Fruit fly (Drosophila melanogaster) whole organism, pupa: ENCODE data around the gene RhoU.
A peak's percentile ranks its signal among the peaks of the same experiment; 100 is the strongest.

Source experiments
- CG10348 ChIP-seq: fragments of 200-800 bp; sonication (Bioruptor generic); IDR thresholded peaks from 2 replicates; pipeline ENCODE4 v1.3.6; 2022; ENCODE audit warnings: missing biosample characterization, missing genetic modification characterization
- CG12605 ChIP-seq: fragments of 200-800 bp; sonication (Bioruptor generic); IDR thresholded peaks from 2 replicates; pipeline ENCODE4 v1.3.6; 2022; ENCODE audit warnings: missing biosample characterization, missing genetic modification characterization
- CG13204 ChIP-seq: fragments of 200-800 bp; sonication (Bioruptor generic); optimal IDR thresholded peaks from 2 replicates; lab custom pipeline; 2018; ENCODE audit warnings: missing biosample characterization, mild to moderate bottlenecking, missing genetic modification characterization, moderate library complexity
- CG14655 ChIP-seq: fragments of 200-800 bp; sonication (Bioruptor generic); optimal IDR thresholded peaks from 3 replicates; lab custom pipeline; 2017; ENCODE audit warnings: mild to moderate bottlenecking, missing biosample characterization, missing genetic modification reagents, missing genetic modification characterization
- CG15710 ChIP-seq: fragments of 200-800 bp; sonication (Bioruptor generic); optimal IDR thresholded peaks from 2 replicates; lab custom pipeline; 2018; ENCODE audit warnings: missing biosample characterization, mild to moderate bottlenecking, missing genetic modification characterization, moderate library complexity
- CG17806 ChIP-seq: fragments of 200-800 bp; sonication (Bioruptor generic); optimal IDR thresholded peaks from 2 replicates; lab custom pipeline; 2018; ENCODE audit warnings: missing biosample characterization, mild to moderate bottlenecking, missing genetic modification characterization, moderate library complexity
- CG32121 ChIP-seq: fragments of 200-800 bp; sonication (Bioruptor generic); IDR thresholded peaks from 2 replicates; pipeline ENCODE4 v1.3.6; 2022; ENCODE audit warnings: missing biosample characterization, missing genetic modification characterization
- CG34367 ChIP-seq: fragments of 200-800 bp; sonication (Bioruptor generic); optimal IDR thresholded peaks from 2 replicates; lab custom pipeline; 2018; ENCODE audit warnings: missing biosample characterization, mild to moderate bottlenecking, missing genetic modification characterization
- CG4496 ChIP-seq: fragments of 200-800 bp; sonication (Bioruptor generic); IDR thresholded peaks from 3 replicates; pipeline ENCODE4 v1.3.6; 2022; ENCODE audit warnings: missing biosample characterization, missing genetic modification characterization
- CG8159 ChIP-seq: fragments of 200-800 bp; sonication (Bioruptor generic); optimal IDR thresholded peaks from 3 replicates; lab custom pipeline; 2018; ENCODE audit warnings: missing biosample characterization, mild to moderate bottlenecking, missing genetic modification characterization, moderate library complexity
- CG8301 ChIP-seq: fragments of 200-800 bp; sonication (Bioruptor generic); optimal IDR thresholded peaks from 2 replicates; lab custom pipeline; 2018; ENCODE audit warnings: missing biosample characterization, mild to moderate bottlenecking, missing genetic modification characterization
- CG9948 ChIP-seq: fragments of 200-800 bp; sonication (Bioruptor generic); optimal IDR thresholded peaks from 2 replicates; lab custom pipeline; 2018; ENCODE audit warnings: missing biosample characterization, mild to moderate bottlenecking, missing genetic modification characterization, moderate library complexity
- D1 ChIP-seq: fragments of 200-800 bp; sonication (Bioruptor generic); optimal IDR thresholded peaks from 2 replicates; lab custom pipeline; 2018; ENCODE audit warnings: missing biosample characterization, mild to moderate bottlenecking, missing genetic modification characterization, moderate library complexity
- EcR ChIP-seq: fragments of 200-800 bp; sonication (Bioruptor generic); optimal IDR thresholded peaks from 3 replicates; lab custom pipeline; 2019; ENCODE audit warnings: missing biosample characterization, missing genetic modification characterization, mild to moderate bottlenecking, moderate library complexity, missing genetic modification reagents
- Ets98B ChIP-seq: fragments of 200-800 bp; sonication (Bioruptor generic); IDR thresholded peaks from 2 replicates; pipeline ENCODE4 v1.3.6; 2022; ENCODE audit warnings: missing biosample characterization, missing genetic modification characterization
- Pif1A ChIP-seq: fragments of 200-800 bp; sonication (Bioruptor generic); optimal IDR thresholded peaks from 3 replicates; lab custom pipeline; 2016; ENCODE audit warnings: missing biosample characterization, missing genetic modification characterization
- Pif1B ChIP-seq: fragments of 200-800 bp; sonication (Bioruptor generic); optimal IDR thresholded peaks from 3 replicates; lab custom pipeline; 2016; ENCODE audit warnings: missing biosample characterization, missing genetic modification characterization
- Snoo ChIP-seq: fragments of 200-800 bp; sonication (Bioruptor generic); optimal IDR thresholded peaks from 3 replicates; lab custom pipeline; 2017; ENCODE audit warnings: missing biosample characterization, mild to moderate bottlenecking, missing genetic modification characterization, inconsistent platforms
- fd96Ca ChIP-seq: fragments of 200-800 bp; sonication (Bioruptor generic); IDR thresholded peaks from 3 replicates; pipeline ENCODE4 v1.3.6; 2022; ENCODE audit warnings: missing biosample characterization, missing genetic modification characterization
- gl ChIP-seq: fragments of 200-800 bp; sonication (Bioruptor generic); optimal IDR thresholded peaks from 2 replicates; lab custom pipeline; 2018; ENCODE audit warnings: missing biosample characterization, mild to moderate bottlenecking, missing genetic modification characterization
- rn ChIP-seq: fragments of 200-800 bp; sonication (Bioruptor generic); IDR thresholded peaks from 2 replicates; pipeline ENCODE4 v1.3.6; 2022; ENCODE audit warnings: missing biosample characterization, missing genetic modification characterization

The RhoU gene

DNA sequence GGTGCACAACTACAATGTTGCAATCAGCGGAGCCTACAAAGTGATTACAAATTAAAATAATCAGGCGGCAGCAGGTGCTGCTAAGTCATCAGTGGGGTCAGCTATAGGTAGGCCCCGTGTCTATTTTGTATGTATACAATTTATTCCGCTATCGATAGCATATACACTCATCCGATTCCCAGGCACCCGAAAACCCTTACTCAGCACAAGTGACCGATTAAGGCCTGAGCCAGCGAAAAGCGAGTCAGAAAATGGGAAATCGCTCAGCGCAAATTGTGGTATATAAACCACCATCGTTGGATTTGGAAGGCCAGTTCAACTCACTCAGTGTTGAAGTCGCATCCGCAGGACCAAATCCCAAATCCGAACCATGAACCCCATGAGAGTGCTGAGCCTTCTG lies 32.8 kb upstream of the RhoU start, which contains the start of gene Yp1:
Yp1 (plus strand) TSS at position 265 of the 400 bp plus-strand sequence.
- TF ChIP-seq CG4496 (GFP tag; lab: Robert Waterston, UW) (no peak), EcR (GFP tag; lab: Kevin White, UChicago) (no peak), CG34367 (tag; lab: Kevin White, UChicago) (no peak), CG17806 (no peak), CG8159 (tag; lab: Kevin White, UChicago) (no peak), CG14655 (no peak), CG8301 (tag; lab: Kevin White, UChicago) (no peak), rn (GFP tag; lab: Robert Waterston, UW) (no peak), D1 (no peak), Snoo (tag; lab: Kevin White, UChicago) (no peak), CG15710 (tag; lab: Kevin White, UChicago) (no peak), CG9948 (no peak), CG10348 (GFP tag; lab: Robert Waterston, UW) (no peak), CG32121 (GFP tag; lab: Robert Waterston, UW) (no peak), Pif1B (GFP tag; lab: Kevin White, UChicago) (no peak), gl (tag; lab: Kevin White, UChicago) (no peak), CG12605 (GFP tag; lab: Robert Waterston, UW) (no peak), Ets98B (GFP tag; lab: Robert Waterston, UW) (no peak), CG13204 (GFP tag; lab: Kevin White, UChicago) (no peak)

DNA sequence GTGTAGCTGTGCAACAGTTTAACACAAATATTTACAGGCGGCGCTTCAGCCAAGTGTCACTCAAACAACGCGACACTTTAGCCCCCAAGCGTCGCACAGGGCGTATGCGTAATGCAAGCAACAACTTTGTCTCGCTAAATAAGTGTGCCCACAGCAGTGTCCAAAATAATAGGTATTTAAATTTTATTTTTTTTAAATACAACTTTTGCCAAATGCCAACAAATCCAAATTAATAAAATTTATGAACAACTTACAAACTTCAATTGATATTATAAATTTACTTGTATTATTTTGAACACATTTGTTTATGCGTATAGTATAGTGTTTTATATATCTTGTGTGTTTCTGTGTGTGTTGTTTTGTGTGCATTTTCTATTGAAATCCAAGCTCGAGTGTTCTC lies 28.4 kb upstream of the RhoU start:
- TF ChIP-seq CG34367 (tag; lab: Kevin White, UChicago): no peak
- no peak for TF ChIP-seq D1
- TF ChIP-seq CG32121 (GFP tag; lab: Robert Waterston, UW): peak; percentile 32

DNA sequence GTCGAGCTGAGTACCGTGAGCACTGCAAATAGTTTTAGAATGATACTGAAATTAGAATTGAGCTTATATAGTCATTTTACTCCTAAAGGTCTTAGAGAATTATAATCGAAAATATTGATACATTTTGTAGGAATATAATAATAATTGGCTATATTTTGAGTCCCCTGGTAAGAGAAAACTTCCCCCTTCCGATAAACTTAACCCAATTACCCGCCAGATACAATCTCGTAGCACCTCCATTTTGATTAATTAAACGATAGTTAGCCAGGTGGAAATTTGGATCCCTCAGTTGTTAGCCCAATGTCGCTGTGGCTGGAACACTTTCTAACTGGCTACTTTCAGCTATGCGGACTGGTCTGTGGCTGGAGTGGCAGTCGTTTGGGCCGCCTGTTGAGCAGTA lies 25.0 kb upstream of the RhoU start, which contains the start of gene Gr9a:
Gr9a (plus strand) TSS at position 301 of the 400 bp plus-strand sequence.
- no peak for TF ChIP-seq CG14655
- no peak for TF ChIP-seq Ets98B (GFP tag; lab: Robert Waterston, UW)
- no peak for TF ChIP-seq CG32121 (GFP tag; lab: Robert Waterston, UW)
- TF ChIP-seq CG8159 (tag; lab: Kevin White, UChicago): no peak
- no peak for TF ChIP-seq Snoo (tag; lab: Kevin White, UChicago)
- TF ChIP-seq CG13204 (GFP tag; lab: Kevin White, UChicago): no peak

DNA sequence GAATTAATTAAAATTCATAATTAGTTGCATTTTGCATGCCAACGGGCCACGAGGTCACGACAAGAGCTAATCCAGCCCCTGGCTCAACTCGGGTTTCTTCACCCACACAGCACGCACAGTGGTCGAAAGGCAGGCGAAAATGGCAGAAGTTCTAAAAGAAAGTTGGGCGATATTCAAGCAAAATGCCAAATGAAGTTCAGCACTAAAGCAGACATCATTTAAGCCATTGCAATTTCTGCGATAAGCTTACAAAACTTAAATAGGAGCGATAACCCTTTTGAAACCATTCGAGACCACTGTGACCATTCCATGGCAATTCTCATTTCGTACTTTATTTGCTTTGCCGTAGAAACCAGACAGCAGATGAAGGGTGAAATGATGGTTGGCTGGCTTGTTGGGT lies 18.8 kb upstream of the RhoU start:
- TF ChIP-seq CG4496 (GFP tag; lab: Robert Waterston, UW) (peak; percentile 79), CG10348 (GFP tag; lab: Robert Waterston, UW) (no peak), gl (tag; lab: Kevin White, UChicago) (peak; percentile 15), Pif1B (GFP tag; lab: Kevin White, UChicago) (peak; percentile 6), EcR (GFP tag; lab: Kevin White, UChicago) (no peak), Pif1A (GFP tag; lab: Kevin White, UChicago) (peak; percentile 58), rn (GFP tag; lab: Robert Waterston, UW) (no peak), CG12605 (GFP tag; lab: Robert Waterston, UW) (no peak), D1 (no peak), CG15710 (tag; lab: Kevin White, UChicago) (peak; percentile 55), CG9948 (peak; percentile 63), CG8159 (tag; lab: Kevin White, UChicago) (peak; percentile 67), Snoo (tag; lab: Kevin White, UChicago) (peak; percentile 35), CG32121 (GFP tag; lab: Robert Waterston, UW) (0 out of 2 replicates have a peak, but pooled peaks have one; percentile 14), CG34367 (tag; lab: Kevin White, UChicago) (peak; percentile 60), Ets98B (GFP tag; lab: Robert Waterston, UW) (peak; percentile 41; the same call in 1 of the 2 replicates), CG14655 (peak; percentile 49), fd96Ca (peak; percentile 56; the same call in 1 of the 3 replicates), CG17806 (peak; percentile 63), CG8301 (tag; lab: Kevin White, UChicago) (peak; percentile 38)
- TF ChIP-seq, all 21 proteins: peak for 15

DNA sequence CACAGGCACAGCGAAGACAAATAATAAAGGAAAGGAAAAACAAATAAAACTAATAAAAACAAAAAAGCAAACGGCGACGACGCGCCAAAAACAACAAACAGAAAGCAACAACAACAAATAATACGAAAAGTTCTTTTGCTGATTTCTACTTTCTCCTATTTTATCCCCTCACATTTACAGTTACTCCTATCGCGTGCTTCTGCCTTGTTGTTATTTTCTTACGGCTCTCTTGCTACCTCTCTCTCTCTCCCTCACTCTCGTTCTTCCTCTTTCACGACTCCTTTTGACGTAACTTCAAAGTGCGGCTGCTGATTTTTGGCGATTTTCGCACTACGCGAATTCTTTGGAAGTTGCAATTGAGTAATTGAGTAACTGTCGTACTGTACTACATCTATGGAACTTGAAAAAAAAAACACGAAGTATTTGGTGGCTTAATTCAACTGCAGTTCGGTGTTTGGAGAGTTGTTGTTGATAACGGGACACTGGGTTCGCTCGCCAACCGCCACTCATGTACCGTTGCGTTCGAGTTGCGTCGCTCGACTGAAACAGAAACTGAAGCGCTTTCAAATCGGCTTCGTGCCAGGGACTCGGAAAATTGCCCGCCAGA lies 15.9 kb upstream of the RhoU start, which contains the start of gene CG15312:
CG15312 (minus strand) TSS at position 544 of the 607 bp plus-strand sequence.
- TF ChIP-seq D1 (no peak), CG14655 (no peak), CG15710 (tag; lab: Kevin White, UChicago) (no peak), CG13204 (GFP tag; lab: Kevin White, UChicago) (no peak), Snoo (tag; lab: Kevin White, UChicago) (no peak), CG12605 (GFP tag; lab: Robert Waterston, UW) (0 out of 2 replicates have a peak, but pooled peaks have one; percentile 13), CG4496 (GFP tag; lab: Robert Waterston, UW) (0 out of 3 replicates have a peak, but pooled peaks have one; percentile 11)

DNA sequence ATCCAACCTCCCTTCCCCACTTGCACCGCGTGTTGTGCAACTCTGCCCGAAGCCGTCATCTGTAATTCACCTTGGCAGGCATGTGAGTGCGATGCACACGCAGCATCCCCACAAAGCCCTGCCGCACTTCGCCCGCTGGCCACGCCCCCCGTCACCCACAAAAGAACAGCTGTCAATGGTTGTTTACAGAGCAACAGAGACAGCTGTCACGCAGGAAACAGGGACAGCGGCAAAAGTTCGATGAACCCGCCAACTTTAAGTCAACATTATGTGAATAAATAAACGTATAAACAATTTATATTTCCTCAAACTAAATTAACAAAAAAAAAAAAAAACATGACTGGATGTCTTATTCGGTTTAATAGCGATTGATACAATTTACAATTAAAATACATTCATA lies 14.8 kb upstream of the RhoU start:
- no peak for TF ChIP-seq CG13204 (GFP tag; lab: Kevin White, UChicago)
- peak; percentile 93 for TF ChIP-seq EcR (GFP tag; lab: Kevin White, UChicago)
- TF ChIP-seq, all 21 proteins: peak for 1
